Fruit fly (Drosophila melanogaster) whole organism, prepupa: ENCODE measurements around the gene sosie.
A peak's percentile ranks its signal among the peaks of the same experiment; 100 is the strongest.

Source experiments
- CG10631 ChIP-seq: fragments of 200-800 bp; sonication (Bioruptor generic); optimal IDR thresholded peaks from 2 replicates; lab custom pipeline; 2016; ENCODE audit warnings: missing biosample characterization, missing genetic modification characterization
- CG11762 ChIP-seq: fragments of 200-800 bp; sonication (Bioruptor generic); optimal IDR thresholded peaks from 3 replicates; lab custom pipeline; 2016; ENCODE audit warnings: missing biosample characterization, missing genetic modification characterization; ENCODE audit not compliant: insufficient read depth
- CG11902 ChIP-seq: fragments of 200-800 bp; sonication (Bioruptor generic); optimal IDR thresholded peaks from 3 replicates; lab custom pipeline; 2016; ENCODE audit warnings: missing biosample characterization, missing genetic modification characterization
- CG15336 ChIP-seq: fragments of 200-800 bp; sonication (Bioruptor generic); IDR thresholded peaks from 2 replicates; pipeline ENCODE4 v1.3.6; 2022; ENCODE audit warnings: missing biosample characterization, missing genetic modification characterization
- CG1621 ChIP-seq: fragments of 200-800 bp; sonication (Bioruptor generic); optimal IDR thresholded peaks from 3 replicates; lab custom pipeline; 2018; ENCODE audit warnings: missing biosample characterization, mild to moderate bottlenecking, missing genetic modification characterization
- CG3032 ChIP-seq: fragments of 200-800 bp; optimal IDR thresholded peaks from 2 replicates; lab custom pipeline; 2019; ENCODE audit warnings: missing biosample characterization, mild to moderate bottlenecking, missing genetic modification characterization, moderate library complexity
- CG31627 ChIP-seq: fragments of 200-800 bp; sonication (Bioruptor generic); optimal IDR thresholded peaks from 3 replicates; lab custom pipeline; 2016; ENCODE audit warnings: missing biosample characterization, missing genetic modification characterization
- CG3919 ChIP-seq: fragments of 200-800 bp; sonication (Bioruptor generic); optimal IDR thresholded peaks from 3 replicates; lab custom pipeline; 2016; ENCODE audit warnings: missing biosample characterization, missing genetic modification characterization
- CG4318 ChIP-seq: fragments of 200-800 bp; sonication (Bioruptor generic); optimal IDR thresholded peaks from 3 replicates; lab custom pipeline; 2017; ENCODE audit warnings: missing biosample characterization, mild to moderate bottlenecking, missing genetic modification characterization
- CG6163 ChIP-seq: fragments of 200-800 bp; sonication (Bioruptor generic); IDR thresholded peaks from 3 replicates; pipeline ENCODE4 v1.3.6; 2022; ENCODE audit warnings: missing biosample characterization, missing genetic modification characterization
- CG6276 ChIP-seq: fragments of 200-800 bp; sonication (Bioruptor generic); optimal IDR thresholded peaks from 2 replicates; lab custom pipeline; 2017; ENCODE audit warnings: missing biosample characterization, mild to moderate bottlenecking, missing genetic modification characterization
- CG8119 ChIP-seq: fragments of 200-800 bp; sonication (Bioruptor generic); IDR thresholded peaks from 3 replicates; pipeline ENCODE4 v1.3.6; 2022; ENCODE audit warnings: missing biosample characterization, missing genetic modification characterization
- CG8319 ChIP-seq: fragments of 200-800 bp; sonication (Bioruptor generic); optimal IDR thresholded peaks from 3 replicates; lab custom pipeline; 2016; ENCODE audit warnings: missing biosample characterization, missing genetic modification characterization
- CG8632 ChIP-seq: fragments of 200-800 bp; sonication (Bioruptor generic); optimal IDR thresholded peaks from 3 replicates; lab custom pipeline; 2016; ENCODE audit warnings: missing biosample characterization, missing genetic modification characterization
- CG9139 ChIP-seq: fragments of 200-800 bp; sonication (Bioruptor generic); optimal IDR thresholded peaks from 3 replicates; lab custom pipeline; 2017; ENCODE audit warnings: missing biosample characterization, mild to moderate bottlenecking, missing genetic modification characterization
- Eip93F ChIP-seq: fragments of 200-800 bp; sonication (Bioruptor generic); optimal IDR thresholded peaks from 2 replicates; lab custom pipeline; 2016; ENCODE audit warnings: missing biosample characterization, mild to moderate bottlenecking, missing genetic modification characterization
- Ets21C ChIP-seq: fragments of 200-800 bp; sonication (Bioruptor generic); optimal IDR thresholded peaks from 3 replicates; lab custom pipeline; 2016; ENCODE audit warnings: missing biosample characterization, missing genetic modification characterization
- Ets96B ChIP-seq: fragments of 200-800 bp; optimal IDR thresholded peaks from 2 replicates; lab custom pipeline; 2019; ENCODE audit warnings: missing biosample characterization, mild to moderate bottlenecking, missing genetic modification characterization, moderate library complexity
- Hr38 ChIP-seq: sonication (Bioruptor generic); optimal IDR thresholded peaks from 2 replicates; lab custom pipeline; 2016; ENCODE audit warnings: missing biosample characterization, missing genetic modification characterization
- Hr39 ChIP-seq: fragments of 200-800 bp; sonication (Bioruptor generic); optimal IDR thresholded peaks from 2 replicates; lab custom pipeline; 2016; ENCODE audit warnings: missing biosample characterization, missing genetic modification characterization
- Smox ChIP-seq: fragments of 200-800 bp; sonication (Bioruptor generic); optimal IDR thresholded peaks from 3 replicates; lab custom pipeline; 2016; ENCODE audit warnings: missing biosample characterization, missing genetic modification characterization
- Sox102F ChIP-seq: fragments of 200-800 bp; sonication (Bioruptor generic); optimal IDR thresholded peaks from 2 replicates; lab custom pipeline; 2016; ENCODE audit warnings: missing biosample characterization, mild to moderate bottlenecking, missing genetic modification characterization
- Sox14 ChIP-seq: fragments of 200-800 bp; sonication (Bioruptor generic); optimal IDR thresholded peaks from 3 replicates; lab custom pipeline; 2016; ENCODE audit warnings: missing biosample characterization, missing genetic modification characterization
- Sox15 ChIP-seq: fragments of 200-800 bp; sonication (Bioruptor generic); optimal IDR thresholded peaks from 3 replicates; lab custom pipeline; 2016; ENCODE audit warnings: missing biosample characterization, missing genetic modification characterization
- achi ChIP-seq: fragments of 200-800 bp; sonication (Bioruptor generic); optimal IDR thresholded peaks from 3 replicates; lab custom pipeline; 2016; ENCODE audit warnings: missing biosample characterization, missing genetic modification characterization
- acj6 ChIP-seq: fragments of 200-800 bp; sonication (Bioruptor generic); optimal IDR thresholded peaks from 3 replicates; lab custom pipeline; 2016; ENCODE audit warnings: missing biosample characterization, missing genetic modification characterization
- cyc ChIP-seq: fragments of 200-800 bp; sonication (Bioruptor generic); optimal IDR thresholded peaks from 3 replicates; lab custom pipeline; 2016; ENCODE audit warnings: missing biosample characterization, missing genetic modification characterization
- dsx ChIP-seq: fragments of 200-800 bp; optimal IDR thresholded peaks from 3 replicates; lab custom pipeline; 2019; ENCODE audit warnings: missing biosample characterization, mild to moderate bottlenecking, missing genetic modification characterization, moderate library complexity; ENCODE audit not compliant: poor library complexity, severe bottlenecking
- esn ChIP-seq: fragments of 200-800 bp; sonication (Bioruptor generic); optimal IDR thresholded peaks from 2 replicates; lab custom pipeline; 2016; ENCODE audit warnings: missing biosample characterization, mild to moderate bottlenecking, missing genetic modification characterization, moderate library complexity
- fd59A ChIP-seq: fragments of 200-800 bp; sonication (Bioruptor generic); optimal IDR thresholded peaks from 2 replicates; lab custom pipeline; 2017; ENCODE audit warnings: missing biosample characterization, mild to moderate bottlenecking, missing genetic modification characterization, missing genetic modification reagents
- fd85E ChIP-seq: fragments of 200-800 bp; sonication (Bioruptor generic); optimal IDR thresholded peaks from 3 replicates; lab custom pipeline; 2016; ENCODE audit warnings: missing biosample characterization, missing genetic modification characterization
- fkh ChIP-seq: fragments of 200-800 bp; sonication (Bioruptor generic); optimal IDR thresholded peaks from 3 replicates; lab custom pipeline; 2017; ENCODE audit warnings: missing biosample characterization, mild to moderate bottlenecking, missing genetic modification characterization, moderate library complexity
- net ChIP-seq: fragments of 200-800 bp; sonication (Bioruptor generic); optimal IDR thresholded peaks from 3 replicates; lab custom pipeline; 2016; ENCODE audit warnings: missing biosample characterization, missing genetic modification characterization
- pdm3 ChIP-seq: fragments of 200-800 bp; sonication (Bioruptor generic); optimal IDR thresholded peaks from 3 replicates; lab custom pipeline; 2016; ENCODE audit warnings: missing biosample characterization, missing genetic modification characterization
- spab ChIP-seq: fragments of 200-800 bp; sonication (Bioruptor generic); optimal IDR thresholded peaks from 2 replicates; lab custom pipeline; 2017; ENCODE audit warnings: missing biosample characterization, mild to moderate bottlenecking, missing genetic modification characterization, missing genetic modification reagents
- topi ChIP-seq: fragments of 200-800 bp; sonication (Bioruptor generic); optimal IDR thresholded peaks from 3 replicates; lab custom pipeline; 2016; ENCODE audit warnings: missing biosample characterization, missing genetic modification characterization
- vri ChIP-seq: fragments of 200-800 bp; sonication (Bioruptor generic); optimal IDR thresholded peaks from 3 replicates; lab custom pipeline; 2016; ENCODE audit warnings: missing biosample characterization, mild to moderate bottlenecking, missing genetic modification characterization

The sosie gene

DNA sequence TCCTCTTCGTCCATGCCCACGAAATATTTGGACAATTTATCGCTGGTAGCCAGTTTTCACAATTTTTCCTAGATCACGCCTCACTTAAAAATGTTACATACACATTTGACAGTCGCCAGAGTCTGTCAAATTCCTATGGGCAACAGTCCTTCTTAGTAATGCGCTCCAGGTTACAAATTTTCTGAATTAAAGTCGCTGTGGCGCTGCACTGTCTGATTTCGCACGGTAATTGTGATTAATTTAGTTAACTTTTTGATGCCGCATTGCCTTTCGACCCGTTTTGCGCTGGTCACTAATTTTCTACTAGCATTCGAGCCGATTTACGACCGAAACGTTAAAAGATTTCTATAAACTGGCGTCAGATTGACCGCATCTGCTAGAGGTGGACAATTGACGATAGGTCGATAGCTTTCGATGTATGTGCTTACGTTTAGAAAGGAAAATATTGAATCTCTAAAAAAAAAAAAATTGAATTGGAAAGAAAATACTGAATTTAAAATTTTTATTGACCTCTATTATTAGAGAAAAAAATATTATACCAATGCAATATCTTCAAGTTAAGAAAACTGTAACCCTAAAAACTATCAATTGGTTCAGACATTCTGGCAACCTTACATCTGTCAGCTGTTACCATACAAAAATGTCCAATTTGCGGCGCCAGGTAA, 20.0 kb upstream of the sosie start, which contains the start of the genes lili and CG34150 (continued):
- no peak for TF ChIP-seq CG8632
- TF ChIP-seq CG31627 (GFP tag; lab: Kevin White, UChicago): peak; percentile 83
- no peak for TF ChIP-seq fd85E (GFP tag; lab: Kevin White, UChicago)
- TF ChIP-seq CG3032 (tag; lab: Kevin White, UChicago): peak; percentile 64
- TF ChIP-seq CG11762: peak; percentile 22
- TF ChIP-seq Ets21C: no peak
- TF ChIP-seq Sox15: peak; percentile 51
- peak; percentile 38; the same call in 1 of the 3 replicates for TF ChIP-seq CG6163
- peak; percentile 78 for TF ChIP-seq esn
- TF ChIP-seq CG8119 (GFP tag; lab: Robert Waterston, UW): peak; percentile 31; the same call in 1 of the 3 replicates
- no peak for TF ChIP-seq CG6276 (GFP tag; lab: Kevin White, UChicago)

DNA sequence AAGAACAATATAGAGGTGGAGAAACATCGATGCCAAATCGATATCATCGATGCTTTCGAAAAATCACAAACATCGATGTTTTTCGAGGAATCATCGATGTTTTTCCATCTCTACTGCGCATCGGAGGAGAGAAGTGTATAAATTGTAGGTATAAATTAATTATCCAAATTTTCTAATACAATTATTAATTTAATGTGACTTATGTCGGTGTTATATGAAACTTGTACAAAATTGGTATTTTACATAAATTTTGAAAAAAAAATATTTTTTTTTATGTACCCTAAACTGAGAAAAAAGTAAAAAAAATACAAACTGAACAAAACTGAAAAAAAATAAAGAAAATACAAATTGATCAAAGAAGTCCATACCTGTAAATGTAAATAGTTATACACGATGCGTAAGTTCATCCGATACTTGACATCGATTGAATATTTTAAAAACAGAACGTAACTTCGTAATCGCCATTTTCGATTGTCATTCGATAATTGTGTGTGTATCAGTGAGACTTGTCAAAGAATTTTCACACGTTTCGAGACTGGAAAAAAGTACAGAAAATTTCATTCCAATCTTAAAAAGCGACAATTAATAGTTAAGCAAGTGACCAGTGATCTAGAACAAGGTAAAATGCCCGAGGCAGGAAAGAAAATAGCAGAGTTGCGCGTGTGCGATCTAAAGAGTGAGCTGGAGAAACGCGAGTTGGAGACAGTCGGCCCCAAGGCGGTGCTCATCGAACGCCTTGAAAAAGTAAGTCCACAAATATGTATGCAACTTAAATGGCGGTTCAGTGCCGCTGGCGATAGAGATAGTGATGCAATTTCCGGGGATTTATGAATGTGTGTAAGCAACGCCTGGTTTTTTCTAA, 16.5 kb upstream of the sosie start, which contains the start of the genes CG5808 and Saf-B:
CG5808 (minus strand) TSS at position 15 of the 862 bp plus-strand sequence.
Saf-B (plus strand) TSS at position 472 of the 862 bp plus-strand sequence.
- TF ChIP-seq fd59A (no peak), spab (no peak), Sox102F (GFP tag; lab: Kevin White, UChicago) (no peak), topi (GFP tag; lab: Kevin White, UChicago) (no peak), net (no peak), CG31627 (GFP tag; lab: Kevin White, UChicago) (peak; percentile 10), Hr39 (no peak), CG11762 (no peak), esn (peak; percentile 52), CG15336 (GFP tag; lab: Robert Waterston, UW) (no peak), CG10631 (no peak), CG11902 (GFP tag; lab: Kevin White, UChicago) (peak; percentile 20), CG9139 (no peak), Hr38 (GFP tag; lab: Kevin White, UChicago) (no peak), pdm3 (GFP tag; lab: Kevin White, UChicago) (no peak), Ets21C (no peak), CG4318 (GFP tag; lab: Kevin White, UChicago) (no peak), fd85E (GFP tag; lab: Kevin White, UChicago) (no peak), Smox (GFP tag; lab: Kevin White, UChicago) (no peak), dsx (GFP tag; lab: Kevin White, UChicago) (no peak), CG1621 (tag; lab: Kevin White, UChicago) (no peak), fkh (GFP tag; lab: Kevin White, UChicago) (no peak), CG8632 (no peak), CG3919 (GFP tag; lab: Kevin White, UChicago) (no peak), vri (GFP tag; lab: Kevin White, UChicago) (no peak), Sox14 (GFP tag; lab: Kevin White, UChicago) (no peak), cyc (GFP tag; lab: Kevin White, UChicago) (peak; percentile 46), Eip93F (GFP tag; lab: Kevin White, UChicago) (no peak)

DNA sequence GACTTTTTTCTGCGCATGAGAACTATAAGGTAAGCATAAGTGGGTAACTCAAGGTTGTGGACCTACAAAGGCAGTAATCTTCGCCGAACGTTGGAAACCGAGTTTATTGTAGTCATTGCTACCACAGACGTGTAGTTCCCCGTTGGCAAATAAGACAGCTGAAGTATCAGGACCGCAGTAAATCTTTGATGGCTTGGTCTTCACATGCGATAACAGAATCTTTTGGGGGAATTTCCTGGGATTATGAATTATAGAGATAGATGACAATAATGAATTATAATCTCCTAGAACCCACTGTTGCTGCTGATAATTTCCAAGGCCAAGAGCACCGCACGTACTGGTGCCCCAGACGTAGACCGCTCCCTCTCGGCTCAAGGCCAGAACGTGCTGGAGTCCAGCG, 10.7 kb upstream of the sosie start:
- TF ChIP-seq CG6163 (no peak), CG8319 (GFP tag; lab: Kevin White, UChicago) (no peak), Ets96B (no peak), topi (GFP tag; lab: Kevin White, UChicago) (no peak), achi (GFP tag; lab: Kevin White, UChicago) (no peak), Smox (GFP tag; lab: Kevin White, UChicago) (no peak), Hr39 (no peak), pdm3 (GFP tag; lab: Kevin White, UChicago) (no peak), CG3032 (tag; lab: Kevin White, UChicago) (no peak), acj6 (no peak)
- TF ChIP-seq, all 60 proteins: peak for 0
